Worm (Caenorhabditis elegans): ENCODE measurements around the gene lgc-36.

Gene lgc-36

ce11 chrV:11281414-11282209 lies 22.8 kb upstream of the lgc-36 start (continued):
- TF ChIP-seq C34B4.2 (tag; optimal IDR thresholded peaks at IDR 0.05) = no peak
- TF ChIP-seq ceh-88 (GFP tag; IDR thresholded peaks at IDR 0.05) = no peak
- no peak for TF ChIP-seq lir-3 (tag; optimal IDR thresholded peaks at IDR 0.05; ENCODE audit: poor library complexity)

DNA sequence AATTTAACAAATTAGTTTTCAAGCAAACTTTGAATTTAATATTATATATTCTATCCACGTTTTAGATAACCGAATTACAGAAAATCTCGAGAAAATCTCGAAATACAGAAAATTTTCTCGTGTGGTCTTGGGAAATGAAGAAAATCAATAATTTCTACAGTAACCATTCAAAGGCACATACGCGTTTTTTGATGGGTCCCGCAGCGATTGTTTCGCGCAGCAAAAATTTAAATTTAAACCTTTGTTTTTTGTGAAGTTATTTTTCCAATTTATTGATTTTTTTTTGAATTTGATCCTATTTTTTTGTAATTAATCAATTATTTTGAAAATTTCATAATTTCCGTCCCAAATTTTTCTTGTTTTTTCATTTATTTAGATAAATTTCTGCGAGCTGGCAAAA lies 20.8 kb upstream of the lgc-36 start:
- no peak for TF ChIP-seq hlh-17 (GFP tag; optimal IDR thresholded peaks at IDR 0.05; ENCODE audit: borderline replicate concordance)
- TF ChIP-seq aha-1 (tag; optimal IDR thresholded peaks at IDR 0.05) = no peak
- no peak for TF ChIP-seq ama-1 (optimal IDR thresholded peaks at IDR 0.05)
- no peak for TF ChIP-seq lin-35 (GFP tag; optimal IDR thresholded peaks at IDR 0.05)
- no peak for TF ChIP-seq pqm-1 (tag; optimal IDR thresholded peaks at IDR 0.05)
- TF ChIP-seq ztf-11 (tag; optimal IDR thresholded peaks at IDR 0.05) = no peak
- TF ChIP-seq ztf-4 (tag; optimal IDR thresholded peaks at IDR 0.05) = no peak
- TF ChIP-seq mef-2 (tag; optimal IDR thresholded peaks at IDR 0.05) = no peak
- TF ChIP-seq F16B12.6 (tag; optimal IDR thresholded peaks at IDR 0.05) = no peak
- no peak for TF ChIP-seq efl-3 (GFP tag; optimal IDR thresholded peaks at IDR 0.05)
- TF ChIP-seq hlh-4 (tag; optimal IDR thresholded peaks at IDR 0.05) = no peak
- TF ChIP-seq nhr-19 (GFP tag; conservative IDR thresholded peaks at IDR 0.05) = no peak

DNA sequence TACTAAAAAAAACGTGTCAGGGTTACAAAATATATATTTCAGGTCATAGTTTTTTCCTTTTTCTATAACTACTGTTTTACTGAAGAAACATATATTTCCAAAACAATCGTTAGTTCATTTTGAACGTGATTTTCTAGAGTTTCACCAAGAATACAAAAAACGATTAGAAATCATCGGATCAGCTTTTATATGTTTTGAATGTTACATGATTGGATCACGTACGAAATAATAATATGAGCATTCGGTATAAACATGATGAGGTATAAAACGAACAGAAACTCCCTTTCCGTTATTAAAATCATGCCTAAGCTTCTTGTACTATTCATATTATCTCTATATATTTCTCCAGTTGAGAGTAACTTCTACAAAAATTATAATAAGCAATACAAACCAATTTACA lies 14.1 kb upstream of the lgc-36 start, which contains the start of gene clec-223:
Gene clec-223, plus strand, starts transcription at position 301 of the 400 bp plus-strand sequence.
- no peak for TF ChIP-seq C34B4.2 (tag; optimal IDR thresholded peaks at IDR 0.05)
- no peak for TF ChIP-seq nhr-12 (tag; optimal IDR thresholded peaks at IDR 0.05)
- TF ChIP-seq unc-86 (tag; optimal IDR thresholded peaks at IDR 0.05) = no peak
- no peak for TF ChIP-seq mab-9 (GFP tag; IDR thresholded peaks at IDR 0.05)
- no peak for TF ChIP-seq lin-39 (tag; optimal IDR thresholded peaks at IDR 0.05)
- no peak for TF ChIP-seq egl-27 (tag; optimal IDR thresholded peaks at IDR 0.05)
- no peak for TF ChIP-seq dsc-1 (tag; optimal IDR thresholded peaks at IDR 0.05)
- no peak for TF ChIP-seq fkh-10 (GFP tag; optimal IDR thresholded peaks at IDR 0.05)
- no peak for TF ChIP-seq grh-1 (GFP tag; IDR thresholded peaks at IDR 0.05)
- TF ChIP-seq egl-13 (tag; optimal IDR thresholded peaks at IDR 0.05) = no peak
- TF ChIP-seq zip-4 (GFP tag; optimal IDR thresholded peaks at IDR 0.05) = no peak
- TF ChIP-seq snpc-4 (tag; optimal IDR thresholded peaks at IDR 0.05) = no peak
- no peak for TF ChIP-seq zag-1 (tag; optimal IDR thresholded peaks at IDR 0.05)
- TF ChIP-seq pag-3 (tag; optimal IDR thresholded peaks at IDR 0.05; ENCODE audit: borderline replicate concordance, insufficient read depth) = no peak
- TF ChIP-seq irx-1 (tag; optimal IDR thresholded peaks at IDR 0.05) = no peak
- no peak for TF ChIP-seq nhr-20 (tag; optimal IDR thresholded peaks at IDR 0.05)
- TF ChIP-seq nhr-77 (tag; optimal IDR thresholded peaks at IDR 0.05) = no peak
- TF ChIP-seq unc-130 (tag; optimal IDR thresholded peaks at IDR 0.05) = no peak
- no peak for TF ChIP-seq F16B12.6 (tag; optimal IDR thresholded peaks at IDR 0.05)
- TF ChIP-seq ceh-90 (tag; optimal IDR thresholded peaks at IDR 0.05) = no peak

ce11 chrV:11271051-11271450 lies 12.3 kb upstream of the lgc-36 start, which contains the start of gene clec-222:
clec-222 (plus strand) TSS chrV:11271351.
- TF ChIP-seq fkh-4 (tag; optimal IDR thresholded peaks at IDR 0.05; ENCODE audit: borderline replicate concordance) (no peak), ceh-90 (tag; optimal IDR thresholded peaks at IDR 0.05) (no peak), ceh-63 (GFP tag; optimal IDR thresholded peaks at IDR 0.05) (no peak), fos-1 (tag; optimal IDR thresholded peaks at IDR 0.05) (no peak), dsc-1 (tag; optimal IDR thresholded peaks at IDR 0.05) (no peak), xbp-1 (tag; optimal IDR thresholded peaks at IDR 0.05) (no peak), nhr-71 (tag; optimal IDR thresholded peaks at IDR 0.05) (no peak), snpc-4 (tag; optimal IDR thresholded peaks at IDR 0.05) (no peak), zip-4 (GFP tag; optimal IDR thresholded peaks at IDR 0.05) (no peak), dpl-1 (GFP tag; optimal IDR thresholded peaks at IDR 0.05) (no peak), ets-5 (GFP tag; IDR thresholded peaks at IDR 0.05) (no peak), nhr-11 (tag; optimal IDR thresholded peaks at IDR 0.05) (no peak), ceh-88 (GFP tag; IDR thresholded peaks at IDR 0.05) (no peak), unc-86 (tag; optimal IDR thresholded peaks at IDR 0.05) (no peak), nhr-85 (tag) (no peak), mab-9 (GFP tag; IDR thresholded peaks at IDR 0.05) (no peak), tbx-2 (tag; optimal IDR thresholded peaks at IDR 0.05) (no peak)

Measured in whole organism, L1 larva.